Fruit fly (Drosophila melanogaster) Kc167 (cell line): ENCODE data around the gene bab1.

ENCODE experiments used
- Myc ChIP-seq: fragments of >200 bp; optimal IDR thresholded peaks from 2 replicates; lab custom pipeline; 2017; ENCODE audit warnings: missing external identifiers
- h ChIP-seq: fragments of >200 bp; optimal IDR thresholded peaks from 3 replicates; lab custom pipeline; 2018; ENCODE audit warnings: missing external identifiers
- psq ChIP-seq: fragments of >200 bp; optimal IDR thresholded peaks from 2 replicates; lab custom pipeline; 2017; ENCODE audit warnings: missing external identifiers

DNA sequence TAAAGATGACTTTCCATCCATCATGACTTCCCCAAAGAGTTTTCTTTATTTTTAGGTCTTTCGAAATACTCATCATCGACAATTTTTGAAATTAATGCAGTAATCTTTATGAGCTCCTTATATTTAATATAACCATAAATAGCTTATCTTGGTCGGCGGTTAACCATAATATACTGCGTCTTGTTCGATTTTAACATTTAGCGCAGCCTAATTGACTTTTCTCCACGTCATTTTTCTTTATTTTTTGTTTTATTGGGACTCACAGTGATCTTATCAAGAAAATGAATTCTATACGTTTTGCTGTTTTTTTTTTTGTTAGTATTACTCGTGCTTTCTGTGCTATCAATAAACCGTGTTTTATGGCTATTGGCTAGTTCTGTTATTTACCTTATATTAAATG, 8.6 kb downstream of the bab1 start:
- TF ChIP-seq psq (lab: Kevin White, UChicago) (no peak), h (no peak), Myc (no peak)
